Fruit fly (Drosophila melanogaster) whole organism, embryonic: Measurements from ENCODE around the gene CG11843.

Experiments
- Abd-B ChIP-seq: fragments of 200-800 bp; sonication (Bioruptor generic); optimal IDR thresholded peaks from 2 replicates; lab custom pipeline; 2018; ENCODE audit warnings: missing biosample characterization, mild to moderate bottlenecking, missing genetic modification characterization, moderate library complexity
- Ada2b ChIP-seq: fragments of 200-800 bp; sonication (Bioruptor generic); IDR thresholded peaks from 2 replicates; pipeline ENCODE4 v1.3.6; 2022; ENCODE audit warnings: missing biosample characterization, missing genetic modification characterization
- Asciz ChIP-seq: fragments of 200-800 bp; sonication (Bioruptor generic); optimal IDR thresholded peaks from 2 replicates; lab custom pipeline; 2017; ENCODE audit warnings: missing biosample characterization, mild to moderate bottlenecking, missing genetic modification characterization, missing genetic modification reagents
- Bdp1 ChIP-seq: fragments of 200-800 bp; sonication (Bioruptor generic); optimal IDR thresholded peaks from 3 replicates; lab custom pipeline; 2016; ENCODE audit warnings: missing biosample characterization, missing genetic modification characterization
- CG10147 ChIP-seq: fragments of 200-800 bp; sonication (Bioruptor generic); optimal IDR thresholded peaks from 2 replicates; lab custom pipeline; 2019; ENCODE audit warnings: missing biosample characterization, mild to moderate bottlenecking, missing genetic modification characterization, moderate library complexity
- CG10654 ChIP-seq: fragments of 200-800 bp; sonication (Bioruptor generic); optimal IDR thresholded peaks from 2 replicates; lab custom pipeline; 2016; ENCODE audit warnings: missing biosample characterization, missing genetic modification characterization
- CG12071 ChIP-seq: fragments of 200-800 bp; sonication (Bioruptor generic); optimal IDR thresholded peaks from 3 replicates; lab custom pipeline; 2018; ENCODE audit warnings: missing biosample characterization, mild to moderate bottlenecking, missing genetic modification characterization
- CG14014 ChIP-seq: fragments of 200-800 bp; sonication (Bioruptor generic); IDR thresholded peaks from 2 replicates; pipeline ENCODE4 v1.3.6; 2022; ENCODE audit warnings: missing biosample characterization, missing genetic modification characterization
- CG16815 ChIP-seq: fragments of 200-800 bp; sonication (Bioruptor generic); optimal IDR thresholded peaks from 3 replicates; lab custom pipeline; 2017; ENCODE audit warnings: missing biosample characterization, mild to moderate bottlenecking, missing genetic modification characterization
- CG16863 ChIP-seq: fragments of 200-800 bp; sonication (Bioruptor generic); optimal IDR thresholded peaks from 3 replicates; lab custom pipeline; 2016; ENCODE audit warnings: missing biosample characterization, missing genetic modification characterization
- CG17359 ChIP-seq: fragments of 200-800 bp; sonication (Bioruptor generic); optimal IDR thresholded peaks from 3 replicates; lab custom pipeline; 2018; ENCODE audit warnings: missing biosample characterization, mild to moderate bottlenecking, missing genetic modification characterization, moderate library complexity
- CG17912 ChIP-seq: fragments of 200-800 bp; sonication (Bioruptor generic); optimal IDR thresholded peaks from 2 replicates; lab custom pipeline; 2018; ENCODE audit warnings: missing biosample characterization, mild to moderate bottlenecking, missing genetic modification characterization
- CG1832 ChIP-seq: fragments of 200-800 bp; sonication (Bioruptor generic); optimal IDR thresholded peaks from 2 replicates; lab custom pipeline; 2017; ENCODE audit warnings: missing biosample characterization, mild to moderate bottlenecking, missing genetic modification characterization, inconsistent platforms
- CG3847 ChIP-seq: fragments of 200-800 bp; sonication (Bioruptor generic); IDR thresholded peaks from 2 replicates; pipeline ENCODE4 v1.3.6; 2022; ENCODE audit warnings: missing biosample characterization, missing genetic modification characterization
- CG4328 ChIP-seq: fragments of 200-800 bp; sonication (Bioruptor generic); optimal IDR thresholded peaks from 3 replicates; lab custom pipeline; 2017; ENCODE audit warnings: missing biosample characterization, missing genetic modification reagents, missing genetic modification characterization
- CG4617 ChIP-seq: fragments of 200-800 bp; sonication (Bioruptor generic); optimal IDR thresholded peaks from 3 replicates; lab custom pipeline; 2016; ENCODE audit warnings: missing biosample characterization, missing genetic modification characterization, borderline replicate concordance
- CG6272 ChIP-seq: fragments of 200-800 bp; sonication (Bioruptor generic); IDR thresholded peaks from 2 replicates; pipeline ENCODE4 v1.3.6; 2022; ENCODE audit warnings: missing biosample characterization, missing genetic modification characterization
- CG7928 ChIP-seq: fragments of 200-800 bp; sonication (Bioruptor generic); optimal IDR thresholded peaks from 2 replicates; lab custom pipeline; 2017; ENCODE audit warnings: missing biosample characterization, mild to moderate bottlenecking, missing genetic modification characterization
- CG7963 ChIP-seq: fragments of 200-800 bp; sonication (Bioruptor generic); IDR thresholded peaks from 3 replicates; pipeline ENCODE4 v1.3.6; 2022; ENCODE audit warnings: missing biosample characterization, missing genetic modification characterization; ENCODE audit not compliant: partially characterized antibody
- CG8290 ChIP-seq, 3 experiments: fragments of 200-800 bp; sonication (Bioruptor generic); optimal IDR thresholded peaks; 2 replicates each; lab custom pipeline; 2016 to 2019; ENCODE audit warnings: missing biosample characterization in 3 of 3, missing genetic modification characterization in 3 of 3, mild to moderate bottlenecking in 2 of 3, moderate library complexity in 1 of 3
- CG8478 ChIP-seq: fragments of >200 bp; optimal IDR thresholded peaks from 2 replicates; lab custom pipeline; 2018
- CHES-1-like ChIP-seq: fragments of 200-800 bp; sonication (Bioruptor generic); optimal IDR thresholded peaks from 2 replicates; lab custom pipeline; 2016; ENCODE audit warnings: missing biosample characterization, missing genetic modification characterization
- Dip3 ChIP-seq: fragments of 200-800 bp; sonication (Bioruptor generic); optimal IDR thresholded peaks from 3 replicates; lab custom pipeline; 2016; ENCODE audit warnings: missing biosample characterization, missing genetic modification characterization
- Dll ChIP-seq: fragments of 200-800 bp; sonication (Bioruptor generic); IDR thresholded peaks from 4 replicates; pipeline ENCODE4 v1.3.6; 2022; ENCODE audit warnings: missing biosample characterization, missing genetic modification characterization; ENCODE audit not compliant: partially characterized antibody
- Gsc ChIP-seq: fragments of 200-800 bp; sonication (Bioruptor generic); IDR thresholded peaks from 2 replicates; pipeline ENCODE4 v1.3.6; 2022; ENCODE audit warnings: missing biosample characterization, missing genetic modification characterization
- Hmx ChIP-seq: fragments of 200-800 bp; sonication (Bioruptor generic); optimal IDR thresholded peaks from 2 replicates; lab custom pipeline; 2016; ENCODE audit warnings: missing biosample characterization, missing genetic modification characterization
- Hr39 ChIP-seq: fragments of >200 bp; optimal IDR thresholded peaks from 2 replicates; lab custom pipeline; 2017
- MESR4 ChIP-seq: fragments of 200-800 bp; sonication (Bioruptor generic); optimal IDR thresholded peaks from 2 replicates; lab custom pipeline; 2018; ENCODE audit warnings: missing biosample characterization, mild to moderate bottlenecking, missing genetic modification characterization, moderate library complexity
- Mad ChIP-seq: fragments of 200-800 bp; sonication (Bioruptor generic); optimal IDR thresholded peaks from 2 replicates; lab custom pipeline; 2016; ENCODE audit warnings: missing biosample characterization, missing genetic modification characterization
- Sin3A ChIP-seq: fragments of >200 bp; optimal IDR thresholded peaks from 2 replicates; lab custom pipeline; 2018
- Sry-δ ChIP-seq: fragments of 200-800 bp; sonication (Bioruptor generic); optimal IDR thresholded peaks from 2 replicates; lab custom pipeline; 2016; ENCODE audit warnings: missing biosample characterization, missing genetic modification characterization
- TFAM ChIP-seq: fragments of 200-800 bp; sonication (Bioruptor generic); optimal IDR thresholded peaks from 2 replicates; lab custom pipeline; 2017; ENCODE audit warnings: missing biosample characterization, missing genetic modification characterization, inconsistent platforms
- Taf1 ChIP-seq: fragments of 200-800 bp; sonication (Bioruptor generic); IDR thresholded peaks from 2 replicates; pipeline ENCODE4 v1.3.6; 2022; ENCODE audit warnings: missing biosample characterization, missing genetic modification characterization
- az2 ChIP-seq: fragments of 200-800 bp; sonication (Bioruptor generic); optimal IDR thresholded peaks from 3 replicates; lab custom pipeline; 2016; ENCODE audit warnings: missing biosample characterization, missing genetic modification characterization
- bab2 ChIP-seq: fragments of 200-800 bp; sonication (Bioruptor generic); optimal IDR thresholded peaks from 2 replicates; lab custom pipeline; 2016; ENCODE audit warnings: missing biosample characterization, missing genetic modification characterization
- cad ChIP-seq: fragments of >200 bp; optimal IDR thresholded peaks from 2 replicates; lab custom pipeline; 2017; ENCODE audit warnings: missing biosample characterization, missing genetic modification characterization
- cas ChIP-seq: fragments of 200-800 bp; sonication (Bioruptor generic); IDR thresholded peaks from 2 replicates; pipeline ENCODE4 v1.3.6; 2022; ENCODE audit warnings: missing biosample characterization, missing genetic modification characterization
- crp ChIP-seq, 2 experiments: fragments of 200-800 bp; sonication (Bioruptor generic); optimal IDR thresholded peaks; 2 replicates in 1 of 2; 3 replicates in 1 of 2; lab custom pipeline; 2017; ENCODE audit warnings: missing biosample characterization in 2 of 2, missing genetic modification characterization in 2 of 2, mild to moderate bottlenecking in 1 of 2, moderate library complexity in 1 of 2
- dati ChIP-seq: fragments of 200-800 bp; sonication (Bioruptor generic); IDR thresholded peaks from 2 replicates; pipeline ENCODE4 v1.3.6; 2022; ENCODE audit warnings: missing biosample characterization, missing genetic modification characterization
- dm ChIP-seq: fragments of 200-800 bp; sonication (Bioruptor generic); optimal IDR thresholded peaks from 3 replicates; lab custom pipeline; 2016; ENCODE audit warnings: missing biosample characterization, missing genetic modification characterization
- eyg ChIP-seq: fragments of 200-800 bp; sonication (Bioruptor generic); optimal IDR thresholded peaks from 3 replicates; lab custom pipeline; 2016; ENCODE audit warnings: missing biosample characterization, missing genetic modification characterization
- fd96Cb ChIP-seq: fragments of 200-800 bp; sonication (Bioruptor generic); optimal IDR thresholded peaks from 2 replicates; lab custom pipeline; 2018; ENCODE audit warnings: missing biosample characterization, mild to moderate bottlenecking, missing genetic modification characterization, moderate library complexity
- ftz-f1 ChIP-seq: fragments of 200-800 bp; sonication (Bioruptor generic); optimal IDR thresholded peaks from 2 replicates; lab custom pipeline; 2016; ENCODE audit warnings: missing biosample characterization, missing genetic modification characterization
- gce ChIP-seq: fragments of 200-800 bp; sonication (Bioruptor generic); IDR thresholded peaks from 3 replicates; pipeline ENCODE4 v1.3.6; 2022; ENCODE audit warnings: missing biosample characterization, missing genetic modification characterization
- grau ChIP-seq: fragments of 200-800 bp; optimal IDR thresholded peaks from 3 replicates; lab custom pipeline; 2019; ENCODE audit warnings: missing biosample characterization, mild to moderate bottlenecking, missing genetic modification characterization, moderate library complexity
- gsb ChIP-seq: fragments of 200-800 bp; sonication (Bioruptor generic); IDR thresholded peaks from 2 replicates; pipeline ENCODE4 v1.3.6; 2022; ENCODE audit warnings: missing biosample characterization, missing genetic modification characterization
- gt ChIP-seq: fragments of 200-800 bp; sonication (Bioruptor generic); IDR thresholded peaks from 2 replicates; pipeline ENCODE4 v1.3.6; 2022; ENCODE audit warnings: missing biosample characterization, missing genetic modification characterization
- sens ChIP-seq: fragments of 200-800 bp; sonication (Bioruptor generic); peaks from one replicate; lab custom pipeline; 2016; ENCODE audit warnings: missing biosample characterization, missing genetic modification characterization
- sob ChIP-seq: fragments of 200-800 bp; sonication (Bioruptor generic); IDR thresholded peaks from 2 replicates; pipeline ENCODE4 v1.3.6; 2022; ENCODE audit warnings: missing biosample characterization, missing genetic modification characterization
- sqz ChIP-seq: fragments of 200-800 bp; sonication (Bioruptor generic); optimal IDR thresholded peaks from 3 replicates; lab custom pipeline; 2018; ENCODE audit warnings: missing biosample characterization, mild to moderate bottlenecking, missing genetic modification characterization
- trem ChIP-seq: fragments of 200-800 bp; optimal IDR thresholded peaks from 3 replicates; lab custom pipeline; 2019; ENCODE audit warnings: missing biosample characterization, mild to moderate bottlenecking, missing genetic modification characterization, moderate library complexity
- twi ChIP-seq: fragments of 200-800 bp; optimal IDR thresholded peaks from 2 replicates; lab custom pipeline; 2019; ENCODE audit warnings: missing biosample characterization, mild to moderate bottlenecking, missing genetic modification characterization, moderate library complexity
- tx ChIP-seq: fragments of 200-800 bp; sonication (Bioruptor generic); optimal IDR thresholded peaks from 2 replicates; lab custom pipeline; 2016; ENCODE audit warnings: missing biosample characterization, missing genetic modification characterization

Gene CG11843

DNA sequence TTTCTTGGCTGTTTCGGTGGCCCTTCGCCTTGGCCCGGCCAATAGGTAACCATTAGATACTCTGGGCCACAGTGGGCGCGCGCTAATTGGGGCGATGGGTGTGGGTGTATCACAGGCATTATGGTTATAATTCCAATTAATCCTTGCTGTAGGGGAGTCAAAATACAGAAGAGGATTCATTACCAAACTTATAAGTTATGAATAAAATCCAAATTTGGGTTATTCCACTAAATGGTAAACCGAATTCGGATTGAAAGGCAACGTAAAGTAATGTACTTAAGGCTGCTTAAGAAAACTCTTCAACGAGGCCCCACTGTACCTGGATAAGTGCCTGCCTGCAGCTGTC is 35.5 kb downstream of the CG11843 start (continued):
- TF ChIP-seq Gsc (GFP tag; lab: Robert Waterston, UW), result no peak
- TF ChIP-seq CG17912, result no peak
- TF ChIP-seq twi (tag; lab: Kevin White, UChicago), result no peak
- TF ChIP-seq Bdp1 (GFP tag; lab: Kevin White, UChicago), result no peak
- no peak for TF ChIP-seq CG7928
- no peak for TF ChIP-seq dm (GFP tag; lab: Kevin White, UChicago)
- no peak for TF ChIP-seq CG16815
- TF ChIP-seq Hmx, result no peak
- TF ChIP-seq dati, result no peak
- no peak for TF ChIP-seq CG8478 (lab: Kevin White, UChicago)
- TF ChIP-seq cad (GFP tag; lab: Kevin White, UChicago), result no peak
- TF ChIP-seq CG10654 (GFP tag; lab: Kevin White, UChicago), result no peak
- TF ChIP-seq MESR4, result no peak
- TF ChIP-seq trem (tag; lab: Kevin White, UChicago), result peak; percentile 15
- TF ChIP-seq Asciz (GFP tag; lab: Kevin White, UChicago), result peak; percentile 55
- no peak for TF ChIP-seq CG4328 (GFP tag; lab: Kevin White, UChicago)
- TF ChIP-seq CG6272 (GFP tag; lab: Robert Waterston, UW), result peak; percentile 35; the same call in 1 of the 2 replicates
- no peak for TF ChIP-seq Dip3 (GFP tag; lab: Kevin White, UChicago)
- TF ChIP-seq CG3847 (GFP tag; lab: Robert Waterston, UW), result no peak
- TF ChIP-seq grau (tag; lab: Kevin White, UChicago), result no peak
- TF ChIP-seq CG10147, result peak; percentile 31
- TF ChIP-seq tx (GFP tag; lab: Kevin White, UChicago), result no peak
- TF ChIP-seq CG17359 (tag; lab: Kevin White, UChicago), result peak; percentile 20
- no peak for TF ChIP-seq Sry-δ (GFP tag; lab: Kevin White, UChicago)
- TF ChIP-seq CG16863, result no peak
- TF ChIP-seq Abd-B (GFP tag; lab: Kevin White, UChicago), result no peak
- TF ChIP-seq ftz-f1 (GFP tag; lab: Kevin White, UChicago), result peak; percentile 35
- TF ChIP-seq Mad (GFP tag; lab: Kevin White, UChicago), result no peak
- TF ChIP-seq TFAM (GFP tag; lab: Kevin White, UChicago), result no peak
- peak; percentile 39 for TF ChIP-seq CG12071
- peak; percentile 56 for TF ChIP-seq bab2 (GFP tag; lab: Kevin White, UChicago)
- TF ChIP-seq Ada2b (GFP tag; lab: Robert Waterston, UW), result peak; percentile 44; the same call in 1 of the 2 replicates
- no peak for TF ChIP-seq Sin3A (lab: Kevin White, UChicago)
- no peak for TF ChIP-seq gce (GFP tag; lab: Robert Waterston, UW)
- no peak for TF ChIP-seq crp (GFP tag; optimal IDR thresholded peaks at IDR 0.05; lab: Kevin White, UChicago)
- TF ChIP-seq eyg, result peak; percentile 39
- no peak for TF ChIP-seq Hr39 (lab: Kevin White, UChicago)
- no peak for TF ChIP-seq CG8290 (GFP tag; optimal IDR thresholded peaks at IDR 0.05; lab: Kevin White, UChicago)
- no peak for TF ChIP-seq CG8290 (tag; optimal IDR thresholded peaks at IDR 0.05; lab: Kevin White, UChicago)
- no peak for TF ChIP-seq az2 (GFP tag; lab: Kevin White, UChicago)
- TF ChIP-seq Taf1 (GFP tag; lab: Robert Waterston, UW), result 0 out of 2 replicates have a peak, but pooled peaks have one; percentile 23
- no peak for TF ChIP-seq CG14014
- no peak for TF ChIP-seq CG4617 (GFP tag; lab: Kevin White, UChicago)
- TF ChIP-seq cas (GFP tag; lab: Robert Waterston, UW), result no peak
- peak; percentile 25; the same call in 1 of the 2 replicates for TF ChIP-seq gsb (GFP tag; lab: Robert Waterston, UW)
- no peak for TF ChIP-seq gt (GFP tag; lab: Robert Waterston, UW)
- TF ChIP-seq sob (GFP tag; lab: Robert Waterston, UW), result no peak
- TF ChIP-seq Dll, result no peak
- peak; percentile 46 for TF ChIP-seq fd96Cb (tag; lab: Kevin White, UChicago)
- TF ChIP-seq sens, result no peak
- no peak for TF ChIP-seq CG7963 (GFP tag; lab: Robert Waterston, UW)
- no peak for TF ChIP-seq sqz (GFP tag; lab: Kevin White, UChicago)
- no peak for TF ChIP-seq CG1832 (GFP tag; lab: Kevin White, UChicago)
- no peak for TF ChIP-seq CHES-1-like (GFP tag; lab: Kevin White, UChicago)
